Fruit fly (Drosophila melanogaster) whole organism, prepupa: ENCODE results near the gene CG4073.

ENCODE experiments used
- CG10631 ChIP-seq: fragments of 200-800 bp; sonication (Bioruptor generic); optimal IDR thresholded peaks from 2 replicates; lab custom pipeline; 2016; ENCODE audit warnings: missing biosample characterization, missing genetic modification characterization
- CG10669 ChIP-seq: fragments of 200-800 bp; sonication (Bioruptor generic); optimal IDR thresholded peaks from 3 replicates; lab custom pipeline; 2018; ENCODE audit warnings: missing biosample characterization, mild to moderate bottlenecking, missing genetic modification characterization, moderate library complexity
- CG11294 ChIP-seq: fragments of 200-800 bp; sonication (Bioruptor generic); IDR thresholded peaks from 2 replicates; pipeline ENCODE4 v1.3.6; 2022; ENCODE audit warnings: missing biosample characterization, missing genetic modification characterization
- CG11762 ChIP-seq: fragments of 200-800 bp; sonication (Bioruptor generic); optimal IDR thresholded peaks from 3 replicates; lab custom pipeline; 2016; ENCODE audit warnings: missing biosample characterization, missing genetic modification characterization; ENCODE audit not compliant: insufficient read depth
- CG11902 ChIP-seq: fragments of 200-800 bp; sonication (Bioruptor generic); optimal IDR thresholded peaks from 3 replicates; lab custom pipeline; 2016; ENCODE audit warnings: missing biosample characterization, missing genetic modification characterization
- CG15336 ChIP-seq: fragments of 200-800 bp; sonication (Bioruptor generic); IDR thresholded peaks from 2 replicates; pipeline ENCODE4 v1.3.6; 2022; ENCODE audit warnings: missing biosample characterization, missing genetic modification characterization
- CG1621 ChIP-seq: fragments of 200-800 bp; sonication (Bioruptor generic); optimal IDR thresholded peaks from 3 replicates; lab custom pipeline; 2018; ENCODE audit warnings: missing biosample characterization, mild to moderate bottlenecking, missing genetic modification characterization
- CG3032 ChIP-seq: fragments of 200-800 bp; optimal IDR thresholded peaks from 2 replicates; lab custom pipeline; 2019; ENCODE audit warnings: missing biosample characterization, mild to moderate bottlenecking, missing genetic modification characterization, moderate library complexity
- CG31627 ChIP-seq: fragments of 200-800 bp; sonication (Bioruptor generic); optimal IDR thresholded peaks from 3 replicates; lab custom pipeline; 2016; ENCODE audit warnings: missing biosample characterization, missing genetic modification characterization
- CG32006 ChIP-seq: fragments of 200-800 bp; sonication (Bioruptor generic); optimal IDR thresholded peaks from 3 replicates; lab custom pipeline; 2017; ENCODE audit warnings: missing biosample characterization, mild to moderate bottlenecking, missing genetic modification characterization
- CG34406 ChIP-seq: fragments of 200-800 bp; sonication (Bioruptor generic); optimal IDR thresholded peaks from 3 replicates; lab custom pipeline; 2016; ENCODE audit warnings: missing biosample characterization, missing genetic modification characterization
- CG6276 ChIP-seq: fragments of 200-800 bp; sonication (Bioruptor generic); optimal IDR thresholded peaks from 2 replicates; lab custom pipeline; 2017; ENCODE audit warnings: missing biosample characterization, mild to moderate bottlenecking, missing genetic modification characterization
- CG6792 ChIP-seq: fragments of 200-800 bp; sonication (Bioruptor generic); optimal IDR thresholded peaks from 3 replicates; lab custom pipeline; 2016; ENCODE audit warnings: missing biosample characterization, missing genetic modification characterization
- CG6808 ChIP-seq: fragments of 200-800 bp; sonication (Bioruptor generic); optimal IDR thresholded peaks from 3 replicates; lab custom pipeline; 2017; ENCODE audit warnings: missing biosample characterization, missing genetic modification characterization, mild to moderate bottlenecking, moderate library complexity, missing genetic modification reagents
- CG7368 ChIP-seq: fragments of 200-800 bp; sonication (Bioruptor generic); optimal IDR thresholded peaks from 3 replicates; lab custom pipeline; 2016; ENCODE audit warnings: missing biosample characterization, missing genetic modification characterization
- CG8119 ChIP-seq: fragments of 200-800 bp; sonication (Bioruptor generic); IDR thresholded peaks from 3 replicates; pipeline ENCODE4 v1.3.6; 2022; ENCODE audit warnings: missing biosample characterization, missing genetic modification characterization
- CG8319 ChIP-seq: fragments of 200-800 bp; sonication (Bioruptor generic); optimal IDR thresholded peaks from 3 replicates; lab custom pipeline; 2016; ENCODE audit warnings: missing biosample characterization, missing genetic modification characterization
- CG9139 ChIP-seq: fragments of 200-800 bp; sonication (Bioruptor generic); optimal IDR thresholded peaks from 3 replicates; lab custom pipeline; 2017; ENCODE audit warnings: missing biosample characterization, mild to moderate bottlenecking, missing genetic modification characterization
- Eip75B ChIP-seq: fragments of 200-800 bp; sonication (Bioruptor generic); optimal IDR thresholded peaks from 3 replicates; lab custom pipeline; 2016; ENCODE audit warnings: missing biosample characterization, missing genetic modification characterization
- Eip78C ChIP-seq: fragments of 200-800 bp; sonication (Bioruptor generic); peaks from one replicate; lab custom pipeline; 2016; ENCODE audit warnings: missing biosample characterization, missing genetic modification characterization
- Eip93F ChIP-seq: fragments of 200-800 bp; sonication (Bioruptor generic); optimal IDR thresholded peaks from 2 replicates; lab custom pipeline; 2016; ENCODE audit warnings: missing biosample characterization, mild to moderate bottlenecking, missing genetic modification characterization
- Ets96B ChIP-seq: fragments of 200-800 bp; optimal IDR thresholded peaks from 2 replicates; lab custom pipeline; 2019; ENCODE audit warnings: missing biosample characterization, mild to moderate bottlenecking, missing genetic modification characterization, moderate library complexity
- Hr38 ChIP-seq: sonication (Bioruptor generic); optimal IDR thresholded peaks from 2 replicates; lab custom pipeline; 2016; ENCODE audit warnings: missing biosample characterization, missing genetic modification characterization
- Hr39 ChIP-seq: fragments of 200-800 bp; sonication (Bioruptor generic); optimal IDR thresholded peaks from 2 replicates; lab custom pipeline; 2016; ENCODE audit warnings: missing biosample characterization, missing genetic modification characterization
- Met ChIP-seq: fragments of 200-800 bp; sonication (Bioruptor generic); optimal IDR thresholded peaks from 3 replicates; lab custom pipeline; 2016; ENCODE audit warnings: missing biosample characterization, missing genetic modification characterization
- OdsH ChIP-seq: fragments of 200-800 bp; sonication (Bioruptor generic); optimal IDR thresholded peaks from 3 replicates; lab custom pipeline; 2016; ENCODE audit warnings: missing biosample characterization, missing genetic modification characterization
- Smox ChIP-seq: fragments of 200-800 bp; sonication (Bioruptor generic); optimal IDR thresholded peaks from 3 replicates; lab custom pipeline; 2016; ENCODE audit warnings: missing biosample characterization, missing genetic modification characterization
- Sox102F ChIP-seq: fragments of 200-800 bp; sonication (Bioruptor generic); optimal IDR thresholded peaks from 2 replicates; lab custom pipeline; 2016; ENCODE audit warnings: missing biosample characterization, mild to moderate bottlenecking, missing genetic modification characterization
- Sox14 ChIP-seq: fragments of 200-800 bp; sonication (Bioruptor generic); optimal IDR thresholded peaks from 3 replicates; lab custom pipeline; 2016; ENCODE audit warnings: missing biosample characterization, missing genetic modification characterization
- Sox15 ChIP-seq: fragments of 200-800 bp; sonication (Bioruptor generic); optimal IDR thresholded peaks from 3 replicates; lab custom pipeline; 2016; ENCODE audit warnings: missing biosample characterization, missing genetic modification characterization
- achi ChIP-seq: fragments of 200-800 bp; sonication (Bioruptor generic); optimal IDR thresholded peaks from 3 replicates; lab custom pipeline; 2016; ENCODE audit warnings: missing biosample characterization, missing genetic modification characterization
- acj6 ChIP-seq: fragments of 200-800 bp; sonication (Bioruptor generic); optimal IDR thresholded peaks from 3 replicates; lab custom pipeline; 2016; ENCODE audit warnings: missing biosample characterization, missing genetic modification characterization
- cyc ChIP-seq: fragments of 200-800 bp; sonication (Bioruptor generic); optimal IDR thresholded peaks from 3 replicates; lab custom pipeline; 2016; ENCODE audit warnings: missing biosample characterization, missing genetic modification characterization
- dac ChIP-seq: fragments of 200-800 bp; sonication (Bioruptor generic); optimal IDR thresholded peaks from 2 replicates; lab custom pipeline; 2017; ENCODE audit warnings: missing biosample characterization, mild to moderate bottlenecking, missing genetic modification characterization
- dsx ChIP-seq: fragments of 200-800 bp; optimal IDR thresholded peaks from 3 replicates; lab custom pipeline; 2019; ENCODE audit warnings: missing biosample characterization, mild to moderate bottlenecking, missing genetic modification characterization, moderate library complexity; ENCODE audit not compliant: poor library complexity, severe bottlenecking
- eg ChIP-seq: fragments of 200-800 bp; sonication (Bioruptor generic); IDR thresholded peaks from 3 replicates; pipeline ENCODE4 v1.3.6; 2022; ENCODE audit warnings: missing biosample characterization, missing genetic modification characterization
- esn ChIP-seq: fragments of 200-800 bp; sonication (Bioruptor generic); optimal IDR thresholded peaks from 2 replicates; lab custom pipeline; 2016; ENCODE audit warnings: missing biosample characterization, mild to moderate bottlenecking, missing genetic modification characterization, moderate library complexity
- fd59A ChIP-seq: fragments of 200-800 bp; sonication (Bioruptor generic); optimal IDR thresholded peaks from 2 replicates; lab custom pipeline; 2017; ENCODE audit warnings: missing biosample characterization, mild to moderate bottlenecking, missing genetic modification characterization, missing genetic modification reagents
- fd85E ChIP-seq: fragments of 200-800 bp; sonication (Bioruptor generic); optimal IDR thresholded peaks from 3 replicates; lab custom pipeline; 2016; ENCODE audit warnings: missing biosample characterization, missing genetic modification characterization
- lz ChIP-seq: fragments of 200-800 bp; sonication (Bioruptor generic); optimal IDR thresholded peaks from 3 replicates; lab custom pipeline; 2016; ENCODE audit warnings: missing biosample characterization, missing genetic modification characterization
- net ChIP-seq: fragments of 200-800 bp; sonication (Bioruptor generic); optimal IDR thresholded peaks from 3 replicates; lab custom pipeline; 2016; ENCODE audit warnings: missing biosample characterization, missing genetic modification characterization
- pdm3 ChIP-seq: fragments of 200-800 bp; sonication (Bioruptor generic); optimal IDR thresholded peaks from 3 replicates; lab custom pipeline; 2016; ENCODE audit warnings: missing biosample characterization, missing genetic modification characterization
- salr ChIP-seq, 2 experiments: fragments of 200-800 bp; sonication (Bioruptor generic); optimal IDR thresholded peaks; 3 replicates each; lab custom pipeline; 2016 to 2018; ENCODE audit warnings: missing biosample characterization in 2 of 2, missing genetic modification characterization in 2 of 2, mild to moderate bottlenecking in 1 of 2
- spab ChIP-seq: fragments of 200-800 bp; sonication (Bioruptor generic); optimal IDR thresholded peaks from 2 replicates; lab custom pipeline; 2017; ENCODE audit warnings: missing biosample characterization, mild to moderate bottlenecking, missing genetic modification characterization, missing genetic modification reagents
- svp ChIP-seq: fragments of 200-800 bp; sonication (Bioruptor generic); peaks from one replicate; lab custom pipeline; 2016; ENCODE audit warnings: missing biosample characterization, missing genetic modification characterization
- topi ChIP-seq: fragments of 200-800 bp; sonication (Bioruptor generic); optimal IDR thresholded peaks from 3 replicates; lab custom pipeline; 2016; ENCODE audit warnings: missing biosample characterization, missing genetic modification characterization

The CG4073 gene

DNA sequence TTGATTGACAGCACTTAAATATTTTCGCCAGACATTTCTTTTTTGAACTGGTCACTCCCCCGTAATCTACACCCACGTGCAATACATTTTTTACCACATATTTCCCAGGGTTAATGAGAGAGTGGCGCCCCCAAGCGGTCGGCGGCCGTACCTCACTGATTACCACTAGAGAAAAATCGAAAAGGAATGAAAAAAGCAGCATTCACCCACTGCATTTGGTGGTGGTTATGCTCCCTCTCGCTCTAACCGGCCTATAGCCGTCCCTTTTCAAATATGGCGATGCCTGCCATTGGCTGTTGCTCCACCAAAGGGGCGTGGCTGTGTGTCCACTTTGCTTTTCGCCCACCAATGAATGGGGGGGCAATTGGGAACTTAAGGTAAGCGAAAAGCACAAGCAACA lies 49.7 kb upstream of the CG4073 start (continued):
- TF ChIP-seq CG11294 (peak; percentile 44; the same call in 1 of the 2 replicates), OdsH (GFP tag; lab: Kevin White, UChicago) (peak; percentile 43), CG6792 (no peak), CG3032 (tag; lab: Kevin White, UChicago) (peak; percentile 63), CG32006 (GFP tag; lab: Kevin White, UChicago) (peak; percentile 45), pdm3 (peak; percentile 63), svp (no peak), Eip75B (GFP tag; lab: Kevin White, UChicago) (peak; percentile 58), Sox14 (peak; percentile 40), CG11762 (GFP tag; lab: Kevin White, UChicago) (no peak), esn (peak; percentile 28), cyc (GFP tag; lab: Kevin White, UChicago) (no peak), Hr38 (no peak), dsx (GFP tag; lab: Kevin White, UChicago) (peak; percentile 9), Hr39 (GFP tag; lab: Kevin White, UChicago) (no peak)

DNA sequence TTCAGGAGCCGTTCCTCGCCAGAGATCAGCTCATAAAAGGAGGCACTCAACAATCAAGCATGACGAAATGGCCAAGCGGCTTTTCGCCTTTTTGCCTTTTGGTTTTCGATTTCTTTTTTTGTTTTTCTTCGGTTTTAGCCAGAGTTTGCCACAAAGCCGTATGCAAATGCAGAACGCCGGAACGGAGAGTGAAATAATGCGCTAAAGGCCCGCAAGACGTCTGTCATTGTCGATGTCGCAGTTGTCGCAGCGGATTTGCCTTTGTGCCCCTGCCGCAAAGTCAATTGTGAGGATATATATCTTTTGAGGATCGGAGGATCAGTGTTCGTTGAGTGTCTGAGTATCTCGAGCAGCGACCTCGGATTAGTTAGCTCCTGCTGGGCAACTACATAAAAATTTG lies 46.6 kb upstream of the CG4073 start:
- no peak for TF ChIP-seq Hr38
- no peak for TF ChIP-seq CG32006 (GFP tag; lab: Kevin White, UChicago)
- no peak for TF ChIP-seq CG1621 (tag; lab: Kevin White, UChicago)
- no peak for TF ChIP-seq CG11902 (GFP tag; lab: Kevin White, UChicago)
- TF ChIP-seq salr (GFP tag; optimal IDR thresholded peaks at IDR 0.05; lab: Kevin White, UChicago), result no peak
- TF ChIP-seq CG7368, result no peak
- TF ChIP-seq fd59A (GFP tag; lab: Kevin White, UChicago), result no peak
- no peak for TF ChIP-seq Sox15
- TF ChIP-seq CG6808 (GFP tag; lab: Kevin White, UChicago), result no peak
- no peak for TF ChIP-seq CG9139 (GFP tag; lab: Kevin White, UChicago)
- no peak for TF ChIP-seq CG15336 (GFP tag; lab: Robert Waterston, UW)
- TF ChIP-seq CG11762 (GFP tag; lab: Kevin White, UChicago), result no peak
- TF ChIP-seq acj6 (GFP tag; lab: Kevin White, UChicago), result no peak
- TF ChIP-seq Sox102F (GFP tag; lab: Kevin White, UChicago), result no peak
- no peak for TF ChIP-seq eg (GFP tag; lab: Robert Waterston, UW)
- TF ChIP-seq CG6276 (GFP tag; lab: Kevin White, UChicago), result no peak
- no peak for TF ChIP-seq CG34406 (GFP tag; lab: Kevin White, UChicago)
- TF ChIP-seq pdm3, result no peak

DNA sequence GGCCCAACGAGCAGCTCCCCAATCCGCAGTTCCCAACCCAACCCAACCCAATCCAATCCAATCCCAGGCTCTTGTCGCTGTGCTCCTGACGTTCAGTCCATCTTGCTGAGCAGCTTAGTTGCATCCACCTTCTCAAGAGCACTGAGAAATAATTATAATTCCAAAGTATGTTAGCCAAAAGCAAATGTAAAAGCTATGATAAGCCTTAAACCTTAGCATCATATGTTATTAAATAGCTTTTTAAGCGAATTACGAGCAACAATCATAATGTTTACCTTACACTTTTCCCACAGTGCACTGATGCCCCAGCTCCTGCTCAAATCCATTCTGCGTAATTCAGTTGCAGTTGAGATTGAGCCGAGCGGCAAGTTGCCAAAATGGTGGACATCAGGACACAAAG lies 44.6 kb upstream of the CG4073 start:
- TF ChIP-seq CG9139 (GFP tag; lab: Kevin White, UChicago) (no peak), lz (GFP tag; lab: Kevin White, UChicago) (peak; percentile 23), CG10631 (GFP tag; lab: Kevin White, UChicago) (peak; percentile 3), CG31627 (peak; percentile 14), achi (GFP tag; lab: Kevin White, UChicago) (no peak), CG6808 (GFP tag; lab: Kevin White, UChicago) (no peak), spab (GFP tag; lab: Kevin White, UChicago) (no peak), svp (peak; percentile 80), topi (GFP tag; lab: Kevin White, UChicago) (peak; percentile 39), esn (peak; percentile 36), Eip78C (GFP tag; lab: Kevin White, UChicago) (peak; percentile 51), CG15336 (GFP tag; lab: Robert Waterston, UW) (no peak), CG6276 (GFP tag; lab: Kevin White, UChicago) (no peak), fd85E (GFP tag; lab: Kevin White, UChicago) (no peak), Smox (GFP tag; lab: Kevin White, UChicago) (peak; percentile 10), fd59A (GFP tag; lab: Kevin White, UChicago) (no peak), Ets96B (peak; percentile 28), Met (GFP tag; lab: Kevin White, UChicago) (peak; percentile 43), dsx (GFP tag; lab: Kevin White, UChicago) (peak; percentile 25), dac (GFP tag; lab: Kevin White, UChicago) (no peak), CG3032 (tag; lab: Kevin White, UChicago) (peak; percentile 0), CG8319 (GFP tag; lab: Kevin White, UChicago) (no peak), Eip75B (GFP tag; lab: Kevin White, UChicago) (peak; percentile 4), eg (GFP tag; lab: Robert Waterston, UW) (no peak), Sox102F (GFP tag; lab: Kevin White, UChicago) (peak; percentile 24), CG34406 (GFP tag; lab: Kevin White, UChicago) (no peak), Hr39 (GFP tag; lab: Kevin White, UChicago) (peak; percentile 36), OdsH (GFP tag; lab: Kevin White, UChicago) (peak; percentile 11), net (GFP tag; lab: Kevin White, UChicago) (no peak), Eip93F (GFP tag; lab: Kevin White, UChicago) (no peak), CG10669 (GFP tag; lab: Kevin White, UChicago) (peak; percentile 0), cyc (GFP tag; lab: Kevin White, UChicago) (peak; percentile 15), CG8119 (no peak)
